Fruit fly (Drosophila melanogaster): ENCODE measurements around the gene COX6AL2.

DNA sequence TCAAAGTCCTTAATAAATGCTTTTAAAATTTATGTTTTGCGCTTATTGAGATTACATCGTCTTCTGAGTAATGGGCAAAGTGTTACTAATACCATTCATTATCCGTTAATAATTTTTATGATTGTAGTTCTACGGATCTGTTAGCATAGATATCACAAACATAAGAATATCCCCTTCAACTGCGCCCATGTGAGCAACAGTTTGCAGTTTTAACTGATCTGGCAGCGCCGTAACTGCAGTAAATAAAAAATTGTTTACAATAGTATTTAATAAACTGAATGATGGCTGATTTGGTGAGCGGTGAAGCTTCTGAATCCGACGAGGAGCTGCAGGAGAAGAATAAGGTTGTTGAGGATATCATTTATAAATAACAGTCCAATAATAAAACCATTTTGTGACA, 43.9 kb downstream of the COX6AL2 start, which contains the start of gene Blos3:
- TF ChIP-seq eyg (GFP tag; optimal IDR thresholded peaks at IDR 0.05) (peak; percentile 21), Opbp (GFP tag; IDR thresholded peaks at IDR 0.05; ENCODE audit: partially characterized antibody) (no peak), TFAM (GFP tag; optimal IDR thresholded peaks at IDR 0.05) (no peak), CG12155 (GFP tag; optimal IDR thresholded peaks at IDR 0.05) (peak; percentile 24)

Measured in whole organism, embryonic.